Fruit fly (Drosophila melanogaster): Measurements from ENCODE around the gene verm.

The verm gene

dm6 chr3L:19662892-19663291, 32.2 kb downstream of the verm start:
- TF ChIP-seq CG6276 (GFP tag; optimal IDR thresholded peaks at IDR 0.05) (no peak), dac (GFP tag; optimal IDR thresholded peaks at IDR 0.05) (no peak), pdm3 (GFP tag; optimal IDR thresholded peaks at IDR 0.05) (no peak), salr (GFP tag; optimal IDR thresholded peaks at IDR 0.05) (no peak), fd59A (GFP tag; optimal IDR thresholded peaks at IDR 0.05) (no peak), Eip78C (GFP tag) (no peak), topi (GFP tag; optimal IDR thresholded peaks at IDR 0.05) (no peak)

- TF ChIP-seq CG8119 (GFP tag; IDR thresholded peaks at IDR 0.05): 0 out of 3 replicates have a peak, but pooled peaks have one; percentile 21
- TF ChIP-seq Hr4 (GFP tag; optimal IDR thresholded peaks at IDR 0.05): peak; percentile 19
- TF ChIP-seq fd59A (GFP tag; optimal IDR thresholded peaks at IDR 0.05): no peak
- peak; percentile 47 for TF ChIP-seq Eip78C (GFP tag)
- TF ChIP-seq CG6276 (GFP tag; optimal IDR thresholded peaks at IDR 0.05): no peak
- TF ChIP-seq fkh (GFP tag; optimal IDR thresholded peaks at IDR 0.05): peak; percentile 77
Observed at dm6 chr3L:19655923-19656322, 39.1 kb downstream of the verm start.

DNA sequence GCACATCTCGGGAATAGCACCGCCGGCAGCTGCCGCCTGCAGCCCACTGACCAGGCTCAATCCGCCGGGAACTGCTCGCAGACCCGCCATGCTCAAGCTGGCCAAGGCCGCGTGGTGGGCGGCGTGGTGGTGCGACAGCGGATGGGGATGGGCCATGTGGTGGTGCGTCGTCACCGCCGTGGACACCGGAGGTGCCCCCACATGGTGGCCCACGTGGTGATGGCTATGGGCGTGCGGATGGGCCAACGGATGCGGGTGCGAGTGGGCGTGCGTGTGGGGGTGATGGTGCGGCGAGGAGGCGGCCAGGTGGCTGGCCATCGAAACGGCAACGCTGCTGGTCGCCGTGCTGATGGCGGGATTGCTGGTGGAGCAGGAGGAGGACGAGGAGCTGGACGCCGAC, 41.6 kb downstream of the verm start:
- no peak for TF ChIP-seq achi (GFP tag; optimal IDR thresholded peaks at IDR 0.05)
- no peak for TF ChIP-seq vri (GFP tag; optimal IDR thresholded peaks at IDR 0.05)
- TF ChIP-seq fd59A (GFP tag; optimal IDR thresholded peaks at IDR 0.05): no peak
- TF ChIP-seq Met (GFP tag; optimal IDR thresholded peaks at IDR 0.05): no peak
- TF ChIP-seq CG7368 (GFP tag; optimal IDR thresholded peaks at IDR 0.05): no peak
- TF ChIP-seq esn (GFP tag; optimal IDR thresholded peaks at IDR 0.05): no peak
- TF ChIP-seq CG10669 (GFP tag; optimal IDR thresholded peaks at IDR 0.05): no peak
- TF ChIP-seq CG10631 (GFP tag; optimal IDR thresholded peaks at IDR 0.05): no peak
- no peak for TF ChIP-seq CG6808 (GFP tag; optimal IDR thresholded peaks at IDR 0.05)

- TF ChIP-seq esn (GFP tag; optimal IDR thresholded peaks at IDR 0.05) (peak; percentile 19), Blimp-1 (GFP tag; optimal IDR thresholded peaks at IDR 0.05) (peak; percentile 21), CG8319 (GFP tag; optimal IDR thresholded peaks at IDR 0.05) (peak; percentile 26), Smox (GFP tag; optimal IDR thresholded peaks at IDR 0.05) (peak; percentile 19), eg (GFP tag; IDR thresholded peaks at IDR 0.05) (peak; percentile 93), CG8119 (GFP tag; IDR thresholded peaks at IDR 0.05) (peak; percentile 71), Sox14 (GFP tag; optimal IDR thresholded peaks at IDR 0.05) (no peak), Eip78C (GFP tag) (peak; percentile 75), dac (GFP tag; optimal IDR thresholded peaks at IDR 0.05) (peak; percentile 39), CG15336 (GFP tag; IDR thresholded peaks at IDR 0.05) (peak; percentile 56; the same call in 1 of the 2 replicates), CG6808 (GFP tag; optimal IDR thresholded peaks at IDR 0.05) (peak; percentile 58), CG8632 (GFP tag; optimal IDR thresholded peaks at IDR 0.05) (peak; percentile 26), CG16779 (tag; optimal IDR thresholded peaks at IDR 0.05) (peak; percentile 28), ss (GFP tag; optimal IDR thresholded peaks at IDR 0.05) (peak; percentile 34 to 63), Ets96B (tag; optimal IDR thresholded peaks at IDR 0.05) (peak; percentile 34), CG11902 (GFP tag; optimal IDR thresholded peaks at IDR 0.05) (no peak), CG31627 (GFP tag; optimal IDR thresholded peaks at IDR 0.05) (no peak), CG1621 (tag; optimal IDR thresholded peaks at IDR 0.05) (peak; percentile 62), CG32006 (GFP tag; optimal IDR thresholded peaks at IDR 0.05) (no peak), Hr4 (GFP tag; optimal IDR thresholded peaks at IDR 0.05) (no peak), CG9139 (GFP tag; optimal IDR thresholded peaks at IDR 0.05) (peak; percentile 72), CG10669 (GFP tag; optimal IDR thresholded peaks at IDR 0.05) (peak; percentile 60), lz (GFP tag; optimal IDR thresholded peaks at IDR 0.05) (peak; percentile 3), salr (GFP tag; optimal IDR thresholded peaks at IDR 0.05) (peak; percentile 38 to 56), CG3919 (GFP tag; optimal IDR thresholded peaks at IDR 0.05) (peak; percentile 36), CG6792 (GFP tag; optimal IDR thresholded peaks at IDR 0.05) (peak; percentile 28), OdsH (GFP tag; optimal IDR thresholded peaks at IDR 0.05) (peak; percentile 35), pdm3 (GFP tag; optimal IDR thresholded peaks at IDR 0.05) (peak; percentile 59), Ets21C (GFP tag; optimal IDR thresholded peaks at IDR 0.05) (no peak), CG6854 (GFP tag; optimal IDR thresholded peaks at IDR 0.05) (peak; percentile 67), CG7368 (GFP tag; optimal IDR thresholded peaks at IDR 0.05) (peak; percentile 29), achi (GFP tag; optimal IDR thresholded peaks at IDR 0.05) (no peak), topi (GFP tag; optimal IDR thresholded peaks at IDR 0.05) (peak; percentile 50), fd59A (GFP tag; optimal IDR thresholded peaks at IDR 0.05) (peak; percentile 44), CG4318 (GFP tag; optimal IDR thresholded peaks at IDR 0.05) (no peak), Hr39 (GFP tag; optimal IDR thresholded peaks at IDR 0.05) (peak; percentile 5), acj6 (GFP tag; optimal IDR thresholded peaks at IDR 0.05) (peak; percentile 33), svp (GFP tag) (peak; percentile 64), fkh (GFP tag; optimal IDR thresholded peaks at IDR 0.05) (no peak)
Observed at dm6 chr3L:19650588-19650987, 44.5 kb downstream of the verm start.
